Worm (Caenorhabditis elegans): ENCODE measurements around the gene nhr-150.
A peak's percentile ranks its signal among the peaks of the same experiment; 100 is the strongest.

nhr-150 gene

ce11 chrV:15464402-15464801, 16.9 kb downstream of the nhr-150 start, which contains the start of gene rocf-1:
rocf-1 (minus strand) TSS chrV:15464502.
- peak; percentile 26 for TF ChIP-seq blmp-1 (tag; optimal IDR thresholded peaks at IDR 0.05)
- no peak for TF ChIP-seq tbx-8 (GFP tag; optimal IDR thresholded peaks at IDR 0.05)
- no peak for TF ChIP-seq sptf-1 (tag; optimal IDR thresholded peaks at IDR 0.05)
- TF ChIP-seq bed-3 (GFP tag; optimal IDR thresholded peaks at IDR 0.05): no peak
- no peak for TF ChIP-seq nhr-12 (tag; optimal IDR thresholded peaks at IDR 0.05)
- no peak for TF ChIP-seq mep-1 (tag; optimal IDR thresholded peaks at IDR 0.05)
- TF ChIP-seq nhr-76 (tag; optimal IDR thresholded peaks at IDR 0.05): no peak

ce11 chrV:15459088-15459487, 22.2 kb downstream of the nhr-150 start, which contains the start of gene str-71:
str-71 (minus strand) TSS chrV:15459188.
- TF ChIP-seq blmp-1 (tag; optimal IDR thresholded peaks at IDR 0.05) (no peak), snpc-4 (tag; optimal IDR thresholded peaks at IDR 0.05) (no peak), drap-1 (GFP tag; optimal IDR thresholded peaks at IDR 0.05) (no peak), zip-8 (tag; optimal IDR thresholded peaks at IDR 0.05) (no peak), nhr-28 (tag; optimal IDR thresholded peaks at IDR 0.05) (no peak)

ce11 chrV:15454322-15454721, 26.9 kb downstream of the nhr-150 start:
- TF ChIP-seq ceh-39 (tag; optimal IDR thresholded peaks at IDR 0.05) (no peak), drap-1 (GFP tag; optimal IDR thresholded peaks at IDR 0.05) (peak; percentile 5)

- TF ChIP-seq pha-4 (tag; optimal IDR thresholded peaks at IDR 0.05) (no peak), mep-1 (tag; optimal IDR thresholded peaks at IDR 0.05) (no peak), nhr-28 (tag; optimal IDR thresholded peaks at IDR 0.05) (no peak), sem-2 (GFP tag; optimal IDR thresholded peaks at IDR 0.05) (no peak), ham-2 (GFP tag; optimal IDR thresholded peaks at IDR 0.05) (no peak), bed-3 (GFP tag; optimal IDR thresholded peaks at IDR 0.05) (no peak), elt-1 (tag; optimal IDR thresholded peaks at IDR 0.05; ENCODE audit: borderline replicate concordance, insufficient read depth) (no peak), nhr-12 (tag; optimal IDR thresholded peaks at IDR 0.05) (no peak), lsy-2 (tag; optimal IDR thresholded peaks at IDR 0.05) (no peak), lin-13 (tag; optimal IDR thresholded peaks at IDR 0.05) (no peak), elt-3 (tag; optimal IDR thresholded peaks at IDR 0.05) (no peak), sptf-1 (tag; optimal IDR thresholded peaks at IDR 0.05) (no peak), unc-120 (tag; optimal IDR thresholded peaks at IDR 0.05; ENCODE audit: poor library complexity, severe bottlenecking) (no peak), blmp-1 (tag; optimal IDR thresholded peaks at IDR 0.05) (no peak)
Observed at ce11 chrV:15451421-15451820, 29.8 kb downstream of the nhr-150 start, which contains the start of gene srw-33. srw-33 (minus strand) TSS chrV:15451521.

DNA sequence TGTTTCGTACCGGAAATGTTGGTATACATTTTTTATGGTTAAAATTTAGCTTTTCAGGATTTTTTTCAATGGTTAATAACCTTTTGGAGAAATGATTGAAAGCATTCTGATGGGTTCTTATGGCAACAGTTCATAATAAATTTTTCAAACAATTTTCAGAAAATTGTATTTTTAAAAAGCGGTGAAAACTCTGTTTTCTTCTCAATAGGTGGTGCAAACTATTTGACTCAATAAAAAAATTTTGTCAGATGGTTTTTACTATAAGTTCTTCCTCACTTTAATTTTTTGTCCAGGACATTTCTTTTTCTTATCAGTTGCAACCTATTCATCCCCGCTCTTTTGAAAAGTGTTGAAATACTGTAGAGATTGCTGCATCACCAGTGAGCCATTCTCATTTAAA, 32.4 kb downstream of the nhr-150 start, which contains the start of gene T26H5.14:
Gene T26H5.14 (plus strand): TSS at position 301 of the 400 bp plus-strand sequence.
- TF ChIP-seq bed-3 (GFP tag; optimal IDR thresholded peaks at IDR 0.05) (no peak), unc-39 (tag; optimal IDR thresholded peaks at IDR 0.05) (no peak), sptf-1 (tag; optimal IDR thresholded peaks at IDR 0.05) (no peak), zip-8 (tag; optimal IDR thresholded peaks at IDR 0.05) (no peak), nhr-76 (tag; optimal IDR thresholded peaks at IDR 0.05) (no peak), snpc-4 (tag; optimal IDR thresholded peaks at IDR 0.05) (no peak), nhr-28 (tag; optimal IDR thresholded peaks at IDR 0.05) (no peak), pha-4 (tag; optimal IDR thresholded peaks at IDR 0.05) (no peak), tbx-8 (GFP tag; optimal IDR thresholded peaks at IDR 0.05) (no peak), unc-62 (GFP tag; optimal IDR thresholded peaks at IDR 0.05) (no peak), lin-13 (tag; optimal IDR thresholded peaks at IDR 0.05) (no peak), sem-2 (GFP tag; optimal IDR thresholded peaks at IDR 0.05) (no peak), unc-120 (tag; optimal IDR thresholded peaks at IDR 0.05; ENCODE audit: poor library complexity, severe bottlenecking) (no peak), drap-1 (GFP tag; optimal IDR thresholded peaks at IDR 0.05) (no peak), cnd-1 (tag; optimal IDR thresholded peaks at IDR 0.05) (no peak), hlh-1 (tag; optimal IDR thresholded peaks at IDR 0.05) (no peak)

- TF ChIP-seq ceh-43 (GFP tag; optimal IDR thresholded peaks at IDR 0.05) (no peak), flh-1 (GFP tag; optimal IDR thresholded peaks at IDR 0.05) (no peak), snpc-4 (tag; optimal IDR thresholded peaks at IDR 0.05) (no peak), nhr-12 (tag; optimal IDR thresholded peaks at IDR 0.05) (no peak), tbx-8 (GFP tag; optimal IDR thresholded peaks at IDR 0.05) (no peak), zip-8 (tag; optimal IDR thresholded peaks at IDR 0.05) (no peak), unc-39 (tag; optimal IDR thresholded peaks at IDR 0.05) (no peak)
Observed at ce11 chrV:15448408-15448807, 32.9 kb downstream of the nhr-150 start, which contains the start of gene T26H5.4. T26H5.4 (minus strand) TSS chrV:15448701.

DNA sequence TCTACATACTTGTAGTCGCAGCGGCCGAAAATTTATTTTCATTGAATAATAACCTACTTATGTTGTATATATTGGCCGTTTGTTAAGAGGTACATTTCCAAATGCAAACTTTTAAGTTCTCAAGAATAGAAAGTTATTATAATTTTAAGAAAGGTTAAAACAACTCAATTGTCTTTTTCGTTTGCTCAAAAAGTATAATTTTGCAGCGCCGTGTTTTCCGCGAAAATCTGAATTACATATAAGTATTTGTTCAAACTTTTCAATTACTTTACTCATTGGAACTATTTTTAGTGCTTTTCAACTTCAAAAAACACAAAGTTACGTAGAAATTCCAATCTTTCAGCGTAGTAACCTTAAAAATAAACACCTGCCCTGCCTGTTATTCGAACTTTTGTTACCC, 35.8 kb downstream of the nhr-150 start, which contains the start of gene srh-239:
Gene srh-239 (plus strand): TSS at position 301 of the 400 bp plus-strand sequence.
- no peak for TF ChIP-seq pha-4 (tag; optimal IDR thresholded peaks at IDR 0.05)
- TF ChIP-seq mab-5 (tag; optimal IDR thresholded peaks at IDR 0.05): no peak
- no peak for TF ChIP-seq sem-2 (GFP tag; optimal IDR thresholded peaks at IDR 0.05)
- no peak for TF ChIP-seq nhr-12 (tag; optimal IDR thresholded peaks at IDR 0.05)
- no peak for TF ChIP-seq tbx-8 (GFP tag; optimal IDR thresholded peaks at IDR 0.05)
- TF ChIP-seq drap-1 (GFP tag; optimal IDR thresholded peaks at IDR 0.05): no peak
- no peak for TF ChIP-seq ces-1 (GFP tag; optimal IDR thresholded peaks at IDR 0.05)
- no peak for TF ChIP-seq cnd-1 (tag; optimal IDR thresholded peaks at IDR 0.05)
- TF ChIP-seq lin-13 (tag; optimal IDR thresholded peaks at IDR 0.05): no peak
- no peak for TF ChIP-seq M03D4.4 (tag; optimal IDR thresholded peaks at IDR 0.05)
- TF ChIP-seq blmp-1 (tag; optimal IDR thresholded peaks at IDR 0.05): no peak
